Worm (Caenorhabditis elegans) whole organism, young adult: ENCODE measurements around the gene ZK1055.2.

ENCODE experiments used
- B0261.1 ChIP-seq: sonication (generic microtip); optimal IDR thresholded peaks from 2 replicates; lab custom pipeline; 2016; ENCODE audit warnings: mild to moderate bottlenecking, missing genetic modification characterization, moderate library complexity, missing compliant biosample characterization
- B0336.3 ChIP-seq: fragments of 200-800 bp; sonication (Bioruptor generic); IDR thresholded peaks from 2 replicates; pipeline ENCODE4 v1.3.6; 2022; ENCODE audit warnings: missing genetic modification characterization, missing compliant biosample characterization
- C06A6.2 ChIP-seq: fragments of 200-800 bp; sonication (Bioruptor generic); conservative IDR thresholded peaks from 2 replicates; pipeline ENCODE4 v1.3.6; 2022; ENCODE audit warnings: missing genetic modification characterization, missing compliant biosample characterization
- F33H1.4 ChIP-seq: fragments of 200-800 bp; sonication (Bioruptor generic); IDR thresholded peaks from 2 replicates; pipeline ENCODE4 v1.3.6; 2022; ENCODE audit warnings: missing genetic modification reagents, missing genetic modification characterization, missing compliant biosample characterization
- F39B2.1 ChIP-seq: fragments of 200-800 bp; sonication (Bioruptor generic); IDR thresholded peaks from 2 replicates; pipeline ENCODE4 v1.3.6; 2022; ENCODE audit warnings: missing genetic modification reagents, missing genetic modification characterization, missing compliant biosample characterization
- F49E8.2 ChIP-seq: sonication (generic microtip); optimal IDR thresholded peaks from 3 replicates; lab custom pipeline; 2017; ENCODE audit warnings: missing genetic modification characterization, mild to moderate bottlenecking, missing compliant biosample characterization, antibody characterized with exemption, moderate library complexity; ENCODE audit not compliant: insufficient read depth
- F57A8.1 ChIP-seq: fragments of 200-800 bp; sonication (Bioruptor generic); optimal IDR thresholded peaks from 2 replicates; lab custom pipeline; 2018; ENCODE audit warnings: mild to moderate bottlenecking, missing genetic modification characterization, moderate library complexity, missing compliant biosample characterization
- F57C9.4 ChIP-seq: sonication (generic microtip); optimal IDR thresholded peaks from 2 replicates; lab custom pipeline; 2017; ENCODE audit warnings: mild to moderate bottlenecking, missing genetic modification characterization, missing compliant biosample characterization
- T26A5.8 ChIP-seq: sonication (generic microtip); optimal IDR thresholded peaks from 2 replicates; lab custom pipeline; 2016; ENCODE audit warnings: missing genetic modification characterization, missing compliant biosample characterization
- Y53F4B.3 ChIP-seq: fragments of 200-800 bp; sonication (Bioruptor generic); IDR thresholded peaks from 2 replicates; pipeline ENCODE4 v1.3.6; 2022; ENCODE audit warnings: missing genetic modification reagents, missing genetic modification characterization, missing compliant biosample characterization
- Y56A3A.18 ChIP-seq: fragments of 200-800 bp; sonication (Bioruptor generic); IDR thresholded peaks from 2 replicates; pipeline ENCODE4 v1.3.6; 2022; ENCODE audit warnings: missing genetic modification reagents, missing genetic modification characterization, missing compliant biosample characterization
- Y79H2A.3 ChIP-seq: fragments of 200-800 bp; sonication (Bioruptor generic); conservative IDR thresholded peaks from 2 replicates; pipeline ENCODE4 v1.3.6; 2022; ENCODE audit warnings: missing genetic modification reagents, missing genetic modification characterization, missing compliant biosample characterization
- Y95B8A.8 ChIP-seq: fragments of 200-800 bp; sonication (Bioruptor generic); IDR thresholded peaks from 2 replicates; pipeline ENCODE4 v1.3.6; 2022; ENCODE audit warnings: missing genetic modification reagents, missing genetic modification characterization, missing compliant biosample characterization
- ama-1 ChIP-seq, 3 experiments: fragments of 150-350 bp in 1 of 3; sonication (generic microtip) in 2 of 3; optimal IDR thresholded peaks; 2 replicates each; lab custom pipeline; 2014 to 2018; ENCODE audit warnings: missing biosample characterization in 2 of 3, missing genetic modification characterization in 2 of 3, missing genetic modification reagents in 2 of 3
- atf-7 ChIP-seq: sonication (generic microtip); optimal IDR thresholded peaks from 2 replicates; lab custom pipeline; 2017; ENCODE audit warnings: mild to moderate bottlenecking, missing genetic modification characterization, missing compliant biosample characterization
- attf-5 ChIP-seq: fragments of 200-800 bp; sonication (Bioruptor generic); optimal IDR thresholded peaks from 2 replicates; lab custom pipeline; 2018; ENCODE audit warnings: mild to moderate bottlenecking, missing genetic modification characterization, missing compliant biosample characterization
- bed-2 ChIP-seq: fragments of 200-800 bp; sonication (Bioruptor generic); IDR thresholded peaks from 2 replicates; pipeline ENCODE4 v1.3.6; 2022; ENCODE audit warnings: missing genetic modification reagents, missing genetic modification characterization, missing compliant biosample characterization
- cebp-1 ChIP-seq, 2 experiments: fragments of 200-800 bp in 1 of 2; sonication (Bioruptor generic) in 1 of 2; sonication (generic microtip) in 1 of 2; IDR thresholded peaks in 1 of 2; optimal IDR thresholded peaks in 1 of 2; 2 replicates each; pipeline versions ENCODE4 v1.3.6 to Lab custom; 2017 to 2022; ENCODE audit warnings: missing compliant biosample characterization in 2 of 2, missing genetic modification characterization in 2 of 2, mild to moderate bottlenecking in 1 of 2, missing genetic modification reagents in 1 of 2, moderate library complexity in 1 of 2
- dox-1 ChIP-seq: fragments of 200-800 bp; sonication (Bioruptor generic); IDR thresholded peaks from 2 replicates; pipeline ENCODE4 v1.3.6; 2022; ENCODE audit warnings: missing genetic modification reagents, missing genetic modification characterization, missing compliant biosample characterization
- efl-1 ChIP-seq: fragments of 150-350 bp; optimal IDR thresholded peaks from 2 replicates; lab custom pipeline; 2014; ENCODE audit warnings: missing biosample characterization, missing genetic modification reagents, missing genetic modification characterization
- egl-18 ChIP-seq: fragments of 200-800 bp; sonication (Bioruptor generic); IDR thresholded peaks from 2 replicates; pipeline ENCODE4 v1.3.6; 2022; ENCODE audit warnings: missing genetic modification reagents, missing genetic modification characterization, missing compliant biosample characterization
- egl-44 ChIP-seq: fragments of 200-800 bp; sonication (Bioruptor generic); IDR thresholded peaks from 2 replicates; pipeline ENCODE4 v1.3.6; 2022; ENCODE audit warnings: missing genetic modification reagents, missing genetic modification characterization, missing compliant biosample characterization
- egrh-3 ChIP-seq: fragments of 200-800 bp; sonication (Bioruptor generic); IDR thresholded peaks from 2 replicates; pipeline ENCODE4 v1.3.6; 2022; ENCODE audit warnings: missing genetic modification reagents, missing genetic modification characterization, missing compliant biosample characterization
- him-1 ChIP-seq: sonication (generic microtip); optimal IDR thresholded peaks from 2 replicates; lab custom pipeline; 2016; ENCODE audit warnings: missing genotype, missing genetic modification reagents, missing genetic modification characterization, missing compliant biosample characterization
- lag-1 ChIP-seq: fragments of 200-800 bp; sonication (Bioruptor generic); IDR thresholded peaks from 2 replicates; pipeline ENCODE4 v1.3.6; 2022; ENCODE audit warnings: missing genetic modification reagents, missing genetic modification characterization, missing compliant biosample characterization
- let-526 ChIP-seq: fragments of 200-800 bp; sonication (Bioruptor generic); IDR thresholded peaks from 2 replicates; pipeline ENCODE4 v1.3.6; 2022; ENCODE audit warnings: missing genetic modification reagents, missing genetic modification characterization, missing compliant biosample characterization
- lin-40 ChIP-seq: sonication (generic microtip); optimal IDR thresholded peaks from 2 replicates; lab custom pipeline; 2016; ENCODE audit warnings: missing genetic modification characterization, mild to moderate bottlenecking, missing compliant biosample characterization, missing genotype, missing genetic modification reagents
- lin-54 ChIP-seq: fragments of 200-800 bp; sonication (Bioruptor generic); optimal IDR thresholded peaks from 2 replicates; lab custom pipeline; 2018; ENCODE audit warnings: mild to moderate bottlenecking, missing genetic modification characterization, missing compliant biosample characterization
- lsy-27 ChIP-seq: sonication (generic microtip); optimal IDR thresholded peaks from 2 replicates; lab custom pipeline; 2017; ENCODE audit warnings: missing genetic modification characterization, mild to moderate bottlenecking, missing compliant biosample characterization, antibody characterized with exemption, missing genotype, borderline replicate concordance; ENCODE audit not compliant: insufficient read depth
- madf-10 ChIP-seq: sonication (generic microtip); optimal IDR thresholded peaks from 2 replicates; lab custom pipeline; 2016; ENCODE audit warnings: mild to moderate bottlenecking, missing genetic modification characterization, missing compliant biosample characterization
- mes-4 ChIP-seq: sonication (generic microtip); optimal IDR thresholded peaks from 2 replicates; lab custom pipeline; 2016; ENCODE audit warnings: missing genotype, missing genetic modification characterization, missing compliant biosample characterization
- mxl-1 ChIP-seq: sonication (generic microtip); optimal IDR thresholded peaks from 2 replicates; lab custom pipeline; 2016; ENCODE audit warnings: missing genetic modification characterization, missing compliant biosample characterization
- nfya-2 ChIP-seq: fragments of 200-800 bp; sonication (Bioruptor generic); IDR thresholded peaks from 2 replicates; pipeline ENCODE4 v1.3.6; 2022; ENCODE audit warnings: missing genetic modification reagents, missing genetic modification characterization, missing compliant biosample characterization
- nhr-120 ChIP-seq: fragments of 200-800 bp; sonication (Bioruptor generic); IDR thresholded peaks from 2 replicates; pipeline ENCODE4 v1.3.6; 2022; ENCODE audit warnings: missing genetic modification characterization, missing compliant biosample characterization
- nhr-80 ChIP-seq: sonication (generic microtip); optimal IDR thresholded peaks from 2 replicates; lab custom pipeline; 2016; ENCODE audit warnings: missing genetic modification characterization, missing compliant biosample characterization
- nhr-90 ChIP-seq: sonication (generic microtip); optimal IDR thresholded peaks from 2 replicates; lab custom pipeline; 2016; ENCODE audit warnings: missing genotype, mild to moderate bottlenecking, missing genetic modification characterization, missing compliant biosample characterization
- rec-8 ChIP-seq, 2 experiments: sonication (generic microtip); optimal IDR thresholded peaks; 2 replicates each; lab custom pipeline; 2016; ENCODE audit warnings: mild to moderate bottlenecking in 2 of 2, missing genetic modification characterization in 2 of 2, missing genetic modification reagents in 2 of 2, missing genotype in 2 of 2, missing biosample characterization in 1 of 2, missing compliant biosample characterization in 1 of 2, moderate library complexity in 1 of 2
- rpc-1 ChIP-seq, 2 experiments: fragments of 150-350 bp in 1 of 2; sonication (generic microtip) in 1 of 2; optimal IDR thresholded peaks; 2 replicates each; lab custom pipeline; 2014 to 2018; ENCODE audit warnings: missing biosample characterization in 1 of 2, missing genetic modification characterization in 1 of 2, missing genetic modification reagents in 1 of 2, missing genotype in 1 of 2
- sdz-38 ChIP-seq: sonication (generic microtip); optimal IDR thresholded peaks from 2 replicates; lab custom pipeline; 2016; ENCODE audit warnings: missing genotype, missing genetic modification characterization, missing compliant biosample characterization
- somi-1 ChIP-seq: fragments of 200-800 bp; sonication (Bioruptor generic); optimal IDR thresholded peaks from 2 replicates; lab custom pipeline; 2018; ENCODE audit warnings: mild to moderate bottlenecking, missing genetic modification characterization, missing compliant biosample characterization
- unc-130 ChIP-seq: sonication (generic microtip); optimal IDR thresholded peaks from 2 replicates; lab custom pipeline; 2016; ENCODE audit warnings: missing genetic modification reagents, missing genetic modification characterization, missing compliant biosample characterization
- zfh-2 ChIP-seq: fragments of 200-800 bp; sonication (Bioruptor generic); conservative IDR thresholded peaks from 2 replicates; pipeline ENCODE4 v1.3.6; 2022; ENCODE audit warnings: missing genetic modification reagents, missing genetic modification characterization, missing compliant biosample characterization
- ztf-3 ChIP-seq: fragments of 200-800 bp; sonication (Bioruptor generic); optimal IDR thresholded peaks from 2 replicates; lab custom pipeline; 2018; ENCODE audit warnings: mild to moderate bottlenecking, missing genetic modification characterization, missing compliant biosample characterization

The ZK1055.2 gene

ce11 chrV:6606197-6606596, 15.8 kb downstream of the ZK1055.2 start (continued):
- 0 out of 2 replicates have a peak, but pooled peaks have one; percentile 36 for TF ChIP-seq nfya-2
- no peak for TF ChIP-seq madf-10 (tag; lab: Kevin White, UChicago)
- no peak for TF ChIP-seq atf-7 (tag; lab: Kevin White, UChicago)
- no peak for TF ChIP-seq unc-130 (GFP tag; lab: Kevin White, UChicago)
- TF ChIP-seq B0336.3 (GFP tag; lab: Robert Waterston, UW) = no peak
- TF ChIP-seq bed-2 (GFP tag; lab: Robert Waterston, UW) = no peak
- TF ChIP-seq rpc-1 (optimal IDR thresholded peaks at IDR 0.05; lab: Kevin White, UChicago) = no peak
- no peak for TF ChIP-seq rpc-1 (tag; optimal IDR thresholded peaks at IDR 0.05; lab: Kevin White, UChicago)
- TF ChIP-seq F57A8.1 (GFP tag; lab: Kevin White, UChicago) = no peak
- no peak for TF ChIP-seq T26A5.8 (tag; lab: Kevin White, UChicago)
- peak; percentile 51 for TF ChIP-seq attf-5
- TF ChIP-seq ama-1 (optimal IDR thresholded peaks at IDR 0.05; lab: Kevin White, UChicago) = no peak
- TF ChIP-seq ama-1 (GFP tag; optimal IDR thresholded peaks at IDR 0.05; lab: Kevin White, UChicago) = no peak
- no peak for TF ChIP-seq dox-1 (GFP tag; lab: Robert Waterston, UW)
- TF ChIP-seq rec-8 (tag; optimal IDR thresholded peaks at IDR 0.05; lab: Kevin White, UChicago) = no peak
- no peak for TF ChIP-seq egl-18 (GFP tag; lab: Robert Waterston, UW)
- no peak for TF ChIP-seq him-1
- no peak for TF ChIP-seq C06A6.2 (GFP tag; lab: Robert Waterston, UW)
- TF ChIP-seq zfh-2 (GFP tag; lab: Robert Waterston, UW) = no peak
- no peak for TF ChIP-seq somi-1
- no peak for TF ChIP-seq mxl-1
- no peak for TF ChIP-seq ztf-3 (GFP tag; lab: Kevin White, UChicago)
- TF ChIP-seq Y95B8A.8 (GFP tag; lab: Robert Waterston, UW) = no peak
- TF ChIP-seq lag-1 (GFP tag; lab: Robert Waterston, UW) = no peak
- TF ChIP-seq mes-4 = no peak
- TF ChIP-seq egl-44 (GFP tag; lab: Robert Waterston, UW) = no peak
- no peak for TF ChIP-seq lin-54 (GFP tag; lab: Kevin White, UChicago)
- no peak for TF ChIP-seq nhr-90 (tag; lab: Kevin White, UChicago)
- TF ChIP-seq Y53F4B.3 (GFP tag; lab: Robert Waterston, UW) = no peak
- no peak for TF ChIP-seq Y79H2A.3 (GFP tag; lab: Robert Waterston, UW)
- no peak for TF ChIP-seq lsy-27 (tag; lab: Kevin White, UChicago)
- no peak for TF ChIP-seq let-526
- TF ChIP-seq cebp-1 (GFP tag; IDR thresholded peaks at IDR 0.05; lab: Robert Waterston, UW) = peak; percentile 83
- TF ChIP-seq cebp-1 (tag; optimal IDR thresholded peaks at IDR 0.05; lab: Kevin White, UChicago) = peak; percentile 96
- no peak for TF ChIP-seq lin-40 (tag; lab: Kevin White, UChicago)
- no peak for TF ChIP-seq nhr-120 (GFP tag; lab: Robert Waterston, UW)
- TF ChIP-seq nhr-80 (tag; lab: Kevin White, UChicago) = peak; percentile 36
- TF ChIP-seq F49E8.2 (tag; lab: Kevin White, UChicago) = no peak
- TF ChIP-seq efl-1 (GFP tag; lab: Kevin White, UChicago) = no peak
- no peak for TF ChIP-seq egrh-3 (GFP tag; lab: Robert Waterston, UW)
- TF ChIP-seq F57C9.4 = no peak
- no peak for TF ChIP-seq B0261.1 (tag; lab: Kevin White, UChicago)
- TF ChIP-seq Y56A3A.18 (GFP tag; lab: Robert Waterston, UW) = no peak
- 0 out of 2 replicates have a peak, but pooled peaks have one; percentile 44 for TF ChIP-seq F39B2.1 (GFP tag; lab: Robert Waterston, UW)
- TF ChIP-seq F33H1.4 (GFP tag; lab: Robert Waterston, UW) = no peak
- no peak for TF ChIP-seq sdz-38 (tag; lab: Kevin White, UChicago)
